Worm (Caenorhabditis elegans) whole organism, L4/young adult: Measurements from ENCODE around the gene spp-9.

Experiments used
- W03F9.2 ChIP-seq: fragments of 150-350 bp; optimal IDR thresholded peaks from 2 replicates; lab custom pipeline; 2014; ENCODE audit warnings: missing biosample characterization, missing genetic modification characterization
- dao-5 ChIP-seq: sonication (generic microtip); optimal IDR thresholded peaks from 2 replicates; lab custom pipeline; 2016; ENCODE audit warnings: missing genotype, missing genetic modification characterization, moderate library complexity, missing compliant biosample characterization
- him-1 ChIP-seq: sonication (generic microtip); optimal IDR thresholded peaks from 2 replicates; lab custom pipeline; 2016; ENCODE audit warnings: missing genotype, missing genetic modification reagents, missing genetic modification characterization, missing compliant biosample characterization

- TF ChIP-seq him-1 (tag; lab: Kevin White, UChicago) (no peak), W03F9.2 (tag; lab: Kevin White, UChicago) (no peak), dao-5 (tag; lab: Kevin White, UChicago) (no peak)
These were observed 37.3 kb upstream of the spp-9 start for ce11 chrX:11450261-11450660.
